Fruit fly (Drosophila melanogaster) S2 (cell line): ENCODE data around the gene CG31191.

ENCODE experiments used
- CG8478 ChIP-seq: fragments of >200 bp; optimal IDR thresholded peaks from 2 replicates; lab custom pipeline; 2018
- CTCF ChIP-seq, 2 experiments: fragments of >200 bp; optimal IDR thresholded peaks; 2 replicates each; lab custom pipeline; 2018

dm6 chr3R:20872688-20873087 is 72.6 kb downstream of the CG31191 start, which contains the start of gene TotC:
- TF ChIP-seq CG8478 (lab: Kevin White, UChicago), result no peak
- no peak for TF ChIP-seq CTCF (optimal IDR thresholded peaks at IDR 0.05; lab: Kevin White, UChicago)
